Worm (Caenorhabditis elegans) whole organism, L1 larva: ENCODE data around the gene wrt-4.

Experiments used
- aly-2 ChIP-seq: fragments of 150-350 bp; optimal IDR thresholded peaks from 2 replicates; lab custom pipeline; 2014; ENCODE audit warnings: missing biosample characterization, missing genetic modification characterization
- ceh-82 ChIP-seq, 3 experiments: fragments of 150-350 bp in 1 of 3; sonication (generic microtip) in 2 of 3; optimal IDR thresholded peaks; 2 replicates each; lab custom pipeline; 2014 to 2017; ENCODE audit warnings: missing biosample characterization in 3 of 3, missing genetic modification characterization in 3 of 3
- elt-3 ChIP-seq, 6 experiments: fragments of 150-350 bp in 1 of 6; sonication (generic microtip); optimal IDR thresholded peaks; 2 replicates each; lab custom pipeline; 2017 to 2018; ENCODE audit warnings: missing biosample characterization in 6 of 6, missing genetic modification characterization in 6 of 6, inconsistent platforms in 1 of 6
- fkh-10 ChIP-seq: sonication (generic microtip); optimal IDR thresholded peaks from 2 replicates; lab custom pipeline; 2017; ENCODE audit warnings: missing biosample characterization, missing genetic modification reagents, missing genetic modification characterization
- fkh-8 ChIP-seq: sonication (generic microtip); optimal IDR thresholded peaks from 2 replicates; lab custom pipeline; 2016; ENCODE audit warnings: mild to moderate bottlenecking, missing genetic modification characterization, missing compliant biosample characterization
- lsy-2 ChIP-seq, 2 experiments: fragments of 150-350 bp; optimal IDR thresholded peaks; 2 replicates each; lab custom pipeline; 2014; ENCODE audit warnings: missing biosample characterization in 2 of 2, missing genetic modification characterization in 2 of 2
- nhr-12 ChIP-seq: sonication (generic microtip); optimal IDR thresholded peaks from 2 replicates; lab custom pipeline; 2017; ENCODE audit warnings: missing biosample characterization, missing genetic modification characterization
- nhr-237 ChIP-seq: fragments of 150-350 bp; optimal IDR thresholded peaks from 2 replicates; lab custom pipeline; 2014; ENCODE audit warnings: missing biosample characterization, missing genetic modification characterization
- nhr-76 ChIP-seq: sonication (generic microtip); optimal IDR thresholded peaks from 2 replicates; lab custom pipeline; 2017; ENCODE audit warnings: missing biosample characterization, missing genetic modification characterization
- nhr-77 ChIP-seq: fragments of 150-350 bp; optimal IDR thresholded peaks from 2 replicates; lab custom pipeline; 2014; ENCODE audit warnings: missing biosample characterization, missing genetic modification characterization
- skn-1 ChIP-seq: fragments of 150-350 bp; optimal IDR thresholded peaks from 2 replicates; lab custom pipeline; 2014; ENCODE audit warnings: missing biosample characterization, missing genetic modification characterization
- sup-37 ChIP-seq: fragments of 200-800 bp; sonication (Bioruptor generic); optimal IDR thresholded peaks from 2 replicates; lab custom pipeline; 2018; ENCODE audit warnings: mild to moderate bottlenecking, missing genetic modification characterization, missing compliant biosample characterization
- zag-1 ChIP-seq: fragments of 150-350 bp; optimal IDR thresholded peaks from 2 replicates; lab custom pipeline; 2014; ENCODE audit warnings: missing biosample characterization, missing genetic modification characterization

ce11 chrX:15716971-15717370, 40.1 kb downstream of the wrt-4 start:
- TF ChIP-seq fkh-10 (no peak), zag-1 (no peak), ceh-82 (tag; optimal IDR thresholded peaks at IDR 0.05; lab: Kevin White, UChicago) (no peak), elt-3 (tag; optimal IDR thresholded peaks at IDR 0.05; lab: Kevin White, UChicago) (no peak), nhr-76 (tag; lab: Kevin White, UChicago) (no peak), lsy-2 (tag; optimal IDR thresholded peaks at IDR 0.05; lab: Kevin White, UChicago) (no peak), nhr-77 (no peak), nhr-12 (no peak), aly-2 (tag; lab: Kevin White, UChicago) (no peak), fkh-8 (tag; lab: Kevin White, UChicago) (no peak), skn-1 (tag; lab: Kevin White, UChicago) (no peak), nhr-237 (no peak), sup-37 (no peak)
